Worm (Caenorhabditis elegans) whole organism, L2 larva: ENCODE data around the gene srw-68.
A peak's percentile ranks its signal among the peaks of the same experiment; 100 is the strongest.

ENCODE experiments used
- C34F6.9 ChIP-seq: fragments of 150-350 bp; optimal IDR thresholded peaks from 2 replicates; lab custom pipeline; 2014; ENCODE audit warnings: missing biosample characterization, missing genetic modification characterization
- F13H6.1 ChIP-seq: sonication (generic microtip); optimal IDR thresholded peaks from 2 replicates; lab custom pipeline; 2016; ENCODE audit warnings: missing genetic modification characterization, missing compliant biosample characterization
- R02D3.7 ChIP-seq: fragments of 150-350 bp; optimal IDR thresholded peaks from 2 replicates; lab custom pipeline; 2014; ENCODE audit warnings: missing biosample characterization, missing genetic modification characterization
- Y55F3AM.14 ChIP-seq: fragments of 200-800 bp; sonication (Bioruptor generic); optimal IDR thresholded peaks from 2 replicates; lab custom pipeline; 2018; ENCODE audit warnings: mild to moderate bottlenecking, missing genetic modification characterization, missing compliant biosample characterization
- aly-2 ChIP-seq: fragments of 150-350 bp; optimal IDR thresholded peaks from 2 replicates; lab custom pipeline; 2014; ENCODE audit warnings: missing biosample characterization, missing genetic modification characterization
- ama-1 ChIP-seq: fragments of 150-350 bp; optimal IDR thresholded peaks from 2 replicates; lab custom pipeline; 2018; ENCODE audit warnings: inconsistent platforms
- crh-2 ChIP-seq: sonication (generic microtip); optimal IDR thresholded peaks from 2 replicates; lab custom pipeline; 2017; ENCODE audit warnings: missing biosample characterization, missing genetic modification characterization
- dmd-4 ChIP-seq: sonication (generic microtip); optimal IDR thresholded peaks from 2 replicates; lab custom pipeline; 2017; ENCODE audit warnings: missing biosample characterization, missing genetic modification characterization
- egl-27 ChIP-seq: sonication (generic microtip); optimal IDR thresholded peaks from 3 replicates; lab custom pipeline; 2017; ENCODE audit warnings: missing biosample characterization, missing genetic modification reagents, missing genetic modification characterization
- elt-1 ChIP-seq: fragments of 150-350 bp; optimal IDR thresholded peaks from 2 replicates; lab custom pipeline; 2014; ENCODE audit warnings: missing biosample characterization, missing genetic modification characterization
- elt-3 ChIP-seq: sonication (generic microtip); optimal IDR thresholded peaks from 2 replicates; lab custom pipeline; 2017; ENCODE audit warnings: missing biosample characterization, missing genetic modification characterization
- fos-1 ChIP-seq: fragments of 150-350 bp; optimal IDR thresholded peaks from 2 replicates; lab custom pipeline; 2014; ENCODE audit warnings: missing biosample characterization, missing genetic modification characterization
- gmeb-1 ChIP-seq: fragments of 150-350 bp; optimal IDR thresholded peaks from 2 replicates; lab custom pipeline; 2014; ENCODE audit warnings: missing biosample characterization, missing genetic modification characterization
- lin-11 ChIP-seq: fragments of 150-350 bp; sonication (generic microtip); optimal IDR thresholded peaks from 2 replicates; lab custom pipeline; 2014; ENCODE audit warnings: missing biosample characterization, missing genetic modification characterization, inconsistent platforms, mixed read lengths
- lin-13 ChIP-seq: fragments of 150-350 bp; optimal IDR thresholded peaks from 2 replicates; lab custom pipeline; 2014; ENCODE audit warnings: missing biosample characterization, missing genetic modification reagents, missing genetic modification characterization
- lin-39 ChIP-seq: fragments of 150-350 bp; optimal IDR thresholded peaks from 2 replicates; lab custom pipeline; 2014; ENCODE audit warnings: missing biosample characterization, missing genetic modification reagents, missing genetic modification characterization
- mab-5 ChIP-seq: fragments of 150-350 bp; optimal IDR thresholded peaks from 2 replicates; lab custom pipeline; 2014; ENCODE audit warnings: missing biosample characterization, missing genetic modification characterization
- mdl-1 ChIP-seq, 2 experiments: fragments of 150-350 bp in 1 of 2; sonication (generic microtip) in 1 of 2; optimal IDR thresholded peaks; 2 replicates each; lab custom pipeline; 2017; ENCODE audit warnings: missing biosample characterization in 2 of 2, missing genetic modification characterization in 2 of 2
- nhr-10 ChIP-seq: sonication (generic microtip); optimal IDR thresholded peaks from 2 replicates; lab custom pipeline; 2017; ENCODE audit warnings: missing biosample characterization, missing genetic modification characterization
- nhr-23 ChIP-seq: fragments of 150-350 bp; optimal IDR thresholded peaks from 2 replicates; lab custom pipeline; 2014; ENCODE audit warnings: missing biosample characterization, missing genetic modification reagents, missing genetic modification characterization
- nhr-237 ChIP-seq: fragments of 150-350 bp; optimal IDR thresholded peaks from 2 replicates; lab custom pipeline; 2014; ENCODE audit warnings: missing biosample characterization, missing genetic modification characterization
- nhr-6 ChIP-seq: fragments of 150-350 bp; optimal IDR thresholded peaks from 2 replicates; lab custom pipeline; 2014; ENCODE audit warnings: missing biosample characterization, missing genetic modification characterization
- nhr-77 ChIP-seq: fragments of 150-350 bp; optimal IDR thresholded peaks from 2 replicates; lab custom pipeline; 2014; ENCODE audit warnings: missing biosample characterization, missing genetic modification characterization
- peb-1 ChIP-seq: fragments of 150-350 bp; optimal IDR thresholded peaks from 2 replicates; lab custom pipeline; 2014; ENCODE audit warnings: missing biosample characterization, missing genetic modification characterization
- sem-4 ChIP-seq: fragments of 150-350 bp; optimal IDR thresholded peaks from 2 replicates; lab custom pipeline; 2014; ENCODE audit warnings: missing biosample characterization, missing genetic modification reagents, missing genetic modification characterization
- sma-3 ChIP-seq: sonication (generic microtip); optimal IDR thresholded peaks from 2 replicates; lab custom pipeline; 2016; ENCODE audit warnings: missing genetic modification reagents, missing genetic modification characterization, missing compliant biosample characterization
- sma-9 ChIP-seq, 2 experiments: fragments of 150-350 bp in 1 of 2; sonication (generic microtip) in 1 of 2; optimal IDR thresholded peaks; 2 replicates each; lab custom pipeline; 2014 to 2016; ENCODE audit warnings: missing genetic modification characterization in 2 of 2, mild to moderate bottlenecking in 1 of 2, missing biosample characterization in 1 of 2, missing compliant biosample characterization in 1 of 2, missing genetic modification reagents in 1 of 2, moderate library complexity in 1 of 2
- snpc-4 ChIP-seq: fragments of 150-350 bp; optimal IDR thresholded peaks from 2 replicates; lab custom pipeline; 2014; ENCODE audit warnings: missing biosample characterization, missing genetic modification characterization
- unc-39 ChIP-seq: fragments of 150-350 bp; optimal IDR thresholded peaks from 2 replicates; lab custom pipeline; 2014; ENCODE audit warnings: missing biosample characterization, missing genetic modification characterization
- unc-62 ChIP-seq: fragments of 150-350 bp; optimal IDR thresholded peaks from 2 replicates; lab custom pipeline; 2014; ENCODE audit warnings: missing biosample characterization, missing genetic modification reagents, missing genetic modification characterization
- zag-1 ChIP-seq: fragments of 150-350 bp; optimal IDR thresholded peaks from 2 replicates; lab custom pipeline; 2014; ENCODE audit warnings: missing biosample characterization, missing genetic modification characterization
- ztf-11 ChIP-seq: sonication (generic microtip); optimal IDR thresholded peaks from 2 replicates; lab custom pipeline; 2017; ENCODE audit warnings: missing biosample characterization, missing genetic modification characterization
- ztf-4 ChIP-seq: fragments of 150-350 bp; optimal IDR thresholded peaks from 2 replicates; lab custom pipeline; 2014; ENCODE audit warnings: missing biosample characterization, missing genetic modification characterization

The srw-68 gene

DNA sequence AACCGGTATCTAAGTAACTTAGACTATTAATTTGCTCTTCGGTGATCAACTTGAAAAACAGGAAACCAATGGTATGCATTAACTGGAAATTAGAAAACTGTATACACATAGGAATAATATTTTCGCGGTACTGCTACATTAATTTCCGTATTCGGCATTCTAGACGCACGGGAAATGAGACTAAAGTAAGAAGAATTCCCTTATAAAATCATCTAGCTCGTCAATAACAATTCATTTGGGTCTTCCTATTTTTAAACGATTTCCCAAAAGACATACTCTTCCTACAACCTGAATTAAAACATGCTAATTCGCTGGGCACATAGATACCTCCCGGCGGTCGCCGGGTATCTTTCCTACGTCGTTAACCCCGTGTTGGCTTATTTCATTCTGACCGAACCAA, 24.1 kb downstream of the srw-68 start, which contains the start of gene srj-13:
Gene srj-13 (plus strand): TSS at position 301 of the 400 bp plus-strand sequence.
- TF ChIP-seq sma-3 (GFP tag; lab: Kevin White, UChicago) (no peak), egl-27 (tag; lab: Kevin White, UChicago) (no peak), nhr-10 (no peak), lin-13 (GFP tag; lab: Kevin White, UChicago) (no peak), mdl-1 (tag; optimal IDR thresholded peaks at IDR 0.05; lab: Kevin White, UChicago) (no peak), crh-2 (no peak), sem-4 (tag; lab: Kevin White, UChicago) (no peak), nhr-77 (tag; lab: Kevin White, UChicago) (no peak), peb-1 (no peak), elt-3 (tag; lab: Kevin White, UChicago) (no peak)

DNA sequence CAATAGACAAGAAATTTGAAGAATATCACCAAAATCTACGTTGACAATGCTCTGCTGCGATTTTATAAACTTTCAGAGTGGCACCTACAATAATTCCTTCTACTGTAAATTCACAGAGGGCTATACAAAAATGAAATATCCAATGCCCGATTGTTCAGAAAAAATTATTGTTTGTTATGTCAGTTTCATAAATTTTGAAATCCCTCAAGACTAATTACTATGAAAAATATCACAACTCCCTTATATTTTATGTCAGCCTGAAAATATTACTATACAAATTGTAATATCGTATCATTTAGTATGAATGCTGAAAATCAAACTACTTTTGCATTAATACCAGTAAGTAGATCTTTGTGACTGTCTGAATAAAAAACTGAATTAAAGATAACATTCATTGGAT, 25.9 kb downstream of the srw-68 start, which contains the start of gene srx-60:
Gene srx-60 (plus strand): TSS at position 301 of the 400 bp plus-strand sequence.
- no peak for TF ChIP-seq nhr-23 (tag; lab: Kevin White, UChicago)
- no peak for TF ChIP-seq aly-2 (tag; lab: Kevin White, UChicago)
- TF ChIP-seq ama-1 (lab: Kevin White, UChicago): no peak
- TF ChIP-seq lin-11: no peak
- TF ChIP-seq Y55F3AM.14 (GFP tag; lab: Kevin White, UChicago): no peak
- no peak for TF ChIP-seq nhr-237
- TF ChIP-seq unc-62 (GFP tag; lab: Kevin White, UChicago): no peak
- TF ChIP-seq nhr-6 (tag; lab: Kevin White, UChicago): no peak
- no peak for TF ChIP-seq peb-1

ce11 chrV:7400095-7400494, 26.4 kb downstream of the srw-68 start, which contains the start of gene cnc-9:
TSS of gene cnc-9 (minus strand) at chrV:7400195.
- TF ChIP-seq mab-5 (tag; lab: Kevin White, UChicago) (no peak), snpc-4 (no peak), sma-9 (GFP tag; optimal IDR thresholded peaks at IDR 0.05; lab: Kevin White, UChicago) (no peak), sma-9 (tag; optimal IDR thresholded peaks at IDR 0.05; lab: Kevin White, UChicago) (no peak), F13H6.1 (no peak), crh-2 (no peak)

DNA sequence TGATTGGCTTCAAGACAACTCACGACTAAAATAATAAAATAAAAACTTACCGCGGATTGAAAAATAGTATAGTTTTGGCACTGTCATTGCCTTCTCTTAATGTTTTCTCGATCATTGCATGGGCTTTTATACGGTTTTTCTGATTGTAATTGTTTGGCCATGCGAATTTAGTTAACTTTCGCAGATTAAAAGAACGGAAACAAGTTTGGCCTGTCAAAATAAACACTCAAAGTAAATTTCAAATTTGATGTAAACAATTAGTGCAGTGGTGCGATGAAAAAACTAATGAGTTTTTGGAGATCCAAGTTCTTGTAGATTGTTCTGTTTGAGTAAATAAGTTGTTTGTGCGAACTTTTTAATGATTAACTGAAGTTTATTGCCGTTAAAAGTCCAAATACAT, 27.3 kb downstream of the srw-68 start, which contains the start of gene gst-41:
Gene gst-41 (minus strand): TSS at position 101 of the 400 bp plus-strand sequence.
- TF ChIP-seq dmd-4 (tag; lab: Kevin White, UChicago): no peak
- TF ChIP-seq unc-62 (GFP tag; lab: Kevin White, UChicago): no peak
- TF ChIP-seq sem-4 (tag; lab: Kevin White, UChicago): no peak
- TF ChIP-seq mab-5 (tag; lab: Kevin White, UChicago): no peak
- no peak for TF ChIP-seq nhr-237
- TF ChIP-seq sma-9 (GFP tag; optimal IDR thresholded peaks at IDR 0.05; lab: Kevin White, UChicago): no peak
- TF ChIP-seq sma-9 (tag; optimal IDR thresholded peaks at IDR 0.05; lab: Kevin White, UChicago): no peak
- TF ChIP-seq mdl-1 (tag; optimal IDR thresholded peaks at IDR 0.05; lab: Kevin White, UChicago): no peak
- TF ChIP-seq F13H6.1: no peak
- no peak for TF ChIP-seq ama-1 (lab: Kevin White, UChicago)
- TF ChIP-seq lin-11: no peak
- no peak for TF ChIP-seq nhr-10
- no peak for TF ChIP-seq Y55F3AM.14 (GFP tag; lab: Kevin White, UChicago)
- TF ChIP-seq C34F6.9 (tag; lab: Kevin White, UChicago): no peak
- TF ChIP-seq nhr-6 (tag; lab: Kevin White, UChicago): no peak
- no peak for TF ChIP-seq lin-39 (tag; lab: Kevin White, UChicago)
- no peak for TF ChIP-seq lin-13 (GFP tag; lab: Kevin White, UChicago)
- TF ChIP-seq zag-1: no peak
- no peak for TF ChIP-seq unc-39

ce11 chrV:7395359-7395758, 31.1 kb downstream of the srw-68 start, which contains the start of gene srx-9:
TSS of gene srx-9 (minus strand) at chrV:7395459.
- TF ChIP-seq ztf-4 (tag; lab: Kevin White, UChicago) (no peak), sem-4 (tag; lab: Kevin White, UChicago) (no peak), gmeb-1 (tag; lab: Kevin White, UChicago) (no peak), R02D3.7 (tag; lab: Kevin White, UChicago) (no peak), snpc-4 (no peak), unc-62 (GFP tag; lab: Kevin White, UChicago) (no peak), ztf-11 (tag; lab: Kevin White, UChicago) (no peak), egl-27 (tag; lab: Kevin White, UChicago) (no peak), Y55F3AM.14 (GFP tag; lab: Kevin White, UChicago) (no peak)

- TF ChIP-seq elt-1 (tag; lab: Kevin White, UChicago): no peak
- TF ChIP-seq fos-1 (tag; lab: Kevin White, UChicago): peak; percentile 70
- TF ChIP-seq, all 48 proteins: peak for 1
Observed at ce11 chrV:7391933-7392332, 34.6 kb downstream of the srw-68 start, which contains the start of gene fbxa-105. TSS of gene fbxa-105 (minus strand) at chrV:7392029.
